Worm (Caenorhabditis elegans) whole organism, early embryonic: Measurements from ENCODE around the gene T05B11.4.

ENCODE experiments used
- B0310.2 ChIP-seq: sonication (generic microtip); optimal IDR thresholded peaks from 2 replicates; lab custom pipeline; 2016; ENCODE audit warnings: mild to moderate bottlenecking, missing genetic modification characterization, missing compliant biosample characterization
- F13C5.2 ChIP-seq: sonication (generic microtip); optimal IDR thresholded peaks from 2 replicates; lab custom pipeline; 2017; ENCODE audit warnings: mild to moderate bottlenecking, missing genetic modification characterization, inconsistent platforms, missing compliant biosample characterization
- ama-1 ChIP-seq: fragments of 150-350 bp; optimal IDR thresholded peaks from 2 replicates; lab custom pipeline; 2014
- ceh-13 ChIP-seq: fragments of 200-800 bp; sonication (Bioruptor generic); optimal IDR thresholded peaks from 2 replicates; lab custom pipeline; 2018; ENCODE audit warnings: mild to moderate bottlenecking, missing genetic modification characterization, missing compliant biosample characterization
- pes-1 ChIP-seq: fragments of 200-800 bp; sonication (Bioruptor generic); IDR thresholded peaks from 2 replicates; pipeline ENCODE4 v1.3.6; 2022; ENCODE audit warnings: missing genetic modification reagents, missing genetic modification characterization, missing compliant biosample characterization
- scrt-1 ChIP-seq: fragments of 200-800 bp; sonication (Bioruptor generic); IDR thresholded peaks from 2 replicates; pipeline ENCODE4 v1.3.6; 2022; ENCODE audit warnings: missing genetic modification characterization, missing compliant biosample characterization
- sea-1 ChIP-seq: fragments of 200-800 bp; sonication (Bioruptor generic); conservative IDR thresholded peaks from 2 replicates; pipeline ENCODE4 v1.3.6; 2022; ENCODE audit warnings: missing genetic modification characterization, missing compliant biosample characterization
- tra-4 ChIP-seq: sonication (generic microtip); optimal IDR thresholded peaks from 2 replicates; lab custom pipeline; 2017; ENCODE audit warnings: missing genetic modification characterization, missing compliant biosample characterization

ce11 chrV:7761906-7762305 is 7.4 kb upstream of the T05B11.4 start:
- TF ChIP-seq F13C5.2 (tag; lab: Kevin White, UChicago): no peak
- no peak for TF ChIP-seq scrt-1 (GFP tag; lab: Robert Waterston, UW)
- no peak for TF ChIP-seq sea-1 (GFP tag; lab: Robert Waterston, UW)
- no peak for TF ChIP-seq B0310.2 (tag; lab: Kevin White, UChicago)
- no peak for TF ChIP-seq ama-1
- no peak for TF ChIP-seq ceh-13 (GFP tag; lab: Kevin White, UChicago)
- no peak for TF ChIP-seq tra-4 (tag; lab: Kevin White, UChicago)
- TF ChIP-seq pes-1 (GFP tag; lab: Robert Waterston, UW): no peak
